Worm (Caenorhabditis elegans): ENCODE measurements around the gene Y51A2D.1.

ce11 chrV:18508564-18508963, at the start of gene Y51A2D.1:
- TF ChIP-seq lin-35 (GFP tag; optimal IDR thresholded peaks at IDR 0.05) (no peak), B0261.1 (tag; optimal IDR thresholded peaks at IDR 0.05) (no peak), hrde-1 (tag; optimal IDR thresholded peaks at IDR 0.05; ENCODE audit: borderline replicate concordance) (no peak), cebp-2 (GFP tag; IDR thresholded peaks at IDR 0.05) (no peak), F23B12.7 (tag; optimal IDR thresholded peaks at IDR 0.05; ENCODE audit: insufficient read depth) (no peak), F49E8.2 (tag; optimal IDR thresholded peaks at IDR 0.05; ENCODE audit: insufficient read depth) (no peak), ztf-18 (tag; optimal IDR thresholded peaks at IDR 0.05) (no peak), snpc-4 (GFP tag; optimal IDR thresholded peaks at IDR 0.05) (no peak), snpc-4 (tag; optimal IDR thresholded peaks at IDR 0.05) (no peak), aptf-2 (GFP tag; conservative IDR thresholded peaks at IDR 0.05) (no peak), sea-2 (GFP tag; IDR thresholded peaks at IDR 0.05) (no peak), tbp1 (GFP tag; optimal IDR thresholded peaks at IDR 0.05) (no peak), ztf-6 (GFP tag; IDR thresholded peaks at IDR 0.05) (no peak), F37B4.10 (GFP tag; IDR thresholded peaks at IDR 0.05) (no peak), unc-62 (GFP tag; optimal IDR thresholded peaks at IDR 0.05) (no peak)
